Worm (Caenorhabditis elegans) whole organism, dauer: Measurements from ENCODE around the gene Y57E12AR.1.
"Not testable (repeated sequence)": the region's sequence is repeated elsewhere in the genome, so short reads cannot be mapped to it uniquely, and the experiment has no call there.

Experiments
- unc-62 ChIP-seq: sonication (generic microtip); optimal IDR thresholded peaks from 2 replicates; lab custom pipeline; 2017; ENCODE audit warnings: missing biosample characterization, missing genetic modification reagents, missing genetic modification characterization

Gene Y57E12AR.1

ce11 chrV:7078765-7079164 lies 13.6 kb upstream of the Y57E12AR.1 start:
- TF ChIP-seq unc-62 (GFP tag; lab: Kevin White, UChicago), result no peak

ce11 chrV:7076161-7076560 lies 11.0 kb upstream of the Y57E12AR.1 start:
- TF ChIP-seq unc-62 (GFP tag; lab: Kevin White, UChicago), result no peak

DNA sequence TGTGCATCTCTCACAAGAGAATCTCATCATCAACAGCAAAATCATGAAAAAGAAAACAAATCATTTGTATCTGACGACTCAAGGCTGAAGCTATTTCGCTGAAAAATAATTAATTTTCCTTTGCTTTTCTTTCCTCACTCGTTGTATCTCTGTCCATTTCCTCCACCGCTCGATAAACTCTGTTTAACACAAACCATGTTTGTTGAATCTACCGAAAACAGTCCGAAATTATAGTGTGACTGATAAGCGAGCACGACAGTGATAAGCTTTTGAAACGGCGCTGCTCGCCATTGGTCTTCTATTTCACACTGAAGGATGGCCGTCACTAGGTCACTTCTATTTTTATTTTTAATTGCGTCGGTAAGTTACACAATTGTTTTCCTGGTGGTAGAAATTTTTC lies 10.5 kb upstream of the Y57E12AR.1 start, which contains the start of gene npa-1:
npa-1 (plus strand) TSS at position 142 of the 400 bp plus-strand sequence.
- TF ChIP-seq unc-62 (GFP tag; lab: Kevin White, UChicago), result no peak

ce11 chrV:7072309-7072708 lies 7.2 kb upstream of the Y57E12AR.1 start, which contains the start of gene F27B10.1:
F27B10.1 (plus strand) TSS chrV:7072609.
- TF ChIP-seq unc-62 (GFP tag; lab: Kevin White, UChicago), result no peak

DNA sequence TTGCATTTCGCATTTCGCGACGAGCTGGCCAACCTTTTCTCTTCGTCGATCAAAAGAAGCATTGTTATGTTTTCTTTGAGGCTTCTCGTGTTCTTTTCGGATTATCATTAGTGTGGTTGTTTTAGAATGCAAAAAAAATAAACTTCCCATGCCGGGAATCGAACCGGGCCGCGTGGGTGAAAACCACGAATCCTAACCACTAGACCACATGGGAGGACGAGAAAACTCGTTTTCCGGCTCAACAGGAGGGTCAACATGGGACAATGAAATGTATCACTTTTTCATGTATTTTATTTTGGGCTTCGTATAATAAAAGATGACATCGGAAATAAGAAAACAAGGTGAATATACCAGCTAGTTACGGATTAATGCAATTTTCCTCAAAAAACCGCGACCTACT lies 4.5 kb upstream of the Y57E12AR.1 start:
- no peak for TF ChIP-seq unc-62 (GFP tag; lab: Kevin White, UChicago)

ce11 chrV:7068861-7069260 lies 3.7 kb upstream of the Y57E12AR.1 start:
- no peak for TF ChIP-seq unc-62 (GFP tag; lab: Kevin White, UChicago)

ce11 chrV:7062790-7063189 lies 2.3 kb downstream of the Y57E12AR.1 start, which contains the start of gene tmem-258:
tmem-258 (plus strand) TSS chrV:7063174.
- TF ChIP-seq unc-62 (GFP tag; lab: Kevin White, UChicago), result not testable (repeated sequence)

DNA sequence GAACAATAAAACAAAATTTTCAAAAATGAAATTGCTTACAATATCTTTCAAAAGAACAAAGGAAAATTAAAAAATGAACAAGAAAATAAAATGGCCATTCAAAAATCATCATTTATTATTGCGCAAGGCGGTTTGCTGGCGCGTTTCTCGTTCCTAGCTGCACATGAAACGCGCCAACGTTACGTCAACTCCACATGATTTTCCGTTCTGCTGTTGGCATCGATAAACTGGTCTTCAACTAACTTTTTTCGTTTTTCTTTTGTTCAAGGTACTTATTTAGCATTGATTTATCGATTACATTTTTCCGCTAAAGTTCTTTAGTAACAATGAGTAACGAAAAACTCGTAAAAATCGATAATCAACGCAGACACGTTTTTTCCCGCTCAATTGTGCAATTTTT lies 4.7 kb downstream of the Y57E12AR.1 start, which contains the start of the genes Y57E12AL.6 and Y57E12AL.1:
Y57E12AL.6 (minus strand) TSS at position 75 of the 400 bp plus-strand sequence.
Y57E12AL.1 (plus strand) TSS at position 135 of the 400 bp plus-strand sequence.
- TF ChIP-seq unc-62 (GFP tag; lab: Kevin White, UChicago), result no peak

ce11 chrV:7059350-7059749 lies 5.8 kb downstream of the Y57E12AR.1 start, which contains the start of gene mdt-6:
mdt-6 (minus strand) TSS chrV:7059624.
- no peak for TF ChIP-seq unc-62 (GFP tag; lab: Kevin White, UChicago)

DNA sequence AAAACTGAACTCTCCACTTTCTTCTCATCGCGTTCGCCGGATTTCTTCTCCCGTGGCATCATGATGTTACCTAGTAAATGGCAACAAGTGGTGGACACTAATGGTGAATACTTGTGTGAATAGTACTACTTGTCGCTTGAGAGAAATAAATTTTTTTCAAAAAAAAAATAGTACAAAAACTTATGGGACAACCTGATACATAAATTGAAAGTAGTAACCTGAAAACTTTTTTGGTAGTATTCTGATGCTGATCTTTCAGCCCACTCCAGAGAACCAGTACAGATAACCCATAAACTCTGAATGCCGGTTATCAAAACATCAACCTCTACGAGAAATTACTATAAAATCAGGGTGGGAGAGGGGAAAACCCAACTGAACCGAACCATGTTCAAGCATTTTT lies 7.3 kb downstream of the Y57E12AR.1 start, which contains the start of gene Y57E12AL.2:
Y57E12AL.2 (plus strand) TSS at position 301 of the 400 bp plus-strand sequence.
- TF ChIP-seq unc-62 (GFP tag; lab: Kevin White, UChicago), result not testable (repeated sequence)

- no peak for TF ChIP-seq unc-62 (GFP tag; lab: Kevin White, UChicago)
These were observed 10.5 kb downstream of the Y57E12AR.1 start, which contains the start of gene spig-8 for ce11 chrV:7054598-7054997. spig-8 (plus strand) TSS chrV:7054898.

DNA sequence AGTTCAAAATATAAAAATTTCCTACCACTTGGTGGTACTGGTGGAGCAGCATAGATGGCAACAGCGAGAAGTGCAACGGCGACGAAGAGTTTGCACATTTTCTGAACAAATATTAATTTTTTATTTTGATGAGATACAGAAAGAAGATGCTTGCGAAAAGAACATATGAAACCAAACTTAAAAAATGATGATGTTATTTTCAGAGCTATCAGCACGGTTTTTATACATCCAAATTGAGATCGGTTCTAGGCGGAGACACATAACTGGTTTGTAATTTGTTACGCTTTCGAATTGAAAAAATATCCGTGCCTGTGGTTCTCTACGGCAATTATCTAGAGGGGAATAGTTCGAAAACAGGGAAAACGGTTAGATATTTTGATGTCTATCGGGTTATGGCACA lies 12.0 kb downstream of the Y57E12AR.1 start, which contains the start of gene txt-17:
txt-17 (minus strand) TSS at position 101 of the 400 bp plus-strand sequence.
- no peak for TF ChIP-seq unc-62 (GFP tag; lab: Kevin White, UChicago)

- no peak for TF ChIP-seq unc-62 (GFP tag; lab: Kevin White, UChicago)
These were observed 13.9 kb downstream of the Y57E12AR.1 start, which contains the start of the genes tofu-2 and spig-1 for ce11 chrV:7051133-7051765. tofu-2 (minus strand) TSS chrV:7051248. spig-1 (plus strand) TSS chrV:7051715.

DNA sequence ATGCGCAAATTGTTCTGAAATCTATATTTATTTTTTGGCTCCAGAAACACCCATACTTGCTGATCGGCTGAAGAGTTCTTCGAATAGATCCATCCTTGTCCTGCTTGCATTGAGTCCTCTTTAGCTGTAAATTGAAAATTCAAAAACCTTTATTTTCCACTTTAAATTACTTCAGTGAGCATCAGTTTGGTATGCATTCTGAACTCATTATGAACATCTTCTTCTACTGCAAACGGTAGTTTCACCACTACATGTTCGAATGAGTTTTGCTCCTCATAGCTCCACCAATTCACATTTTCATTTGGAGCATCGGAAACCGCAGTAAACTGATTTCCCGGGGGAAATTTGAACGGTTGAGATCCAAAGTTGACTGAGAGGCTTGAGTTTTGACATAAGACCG lies 15.0 kb downstream of the Y57E12AR.1 start:
- no peak for TF ChIP-seq unc-62 (GFP tag; lab: Kevin White, UChicago)

DNA sequence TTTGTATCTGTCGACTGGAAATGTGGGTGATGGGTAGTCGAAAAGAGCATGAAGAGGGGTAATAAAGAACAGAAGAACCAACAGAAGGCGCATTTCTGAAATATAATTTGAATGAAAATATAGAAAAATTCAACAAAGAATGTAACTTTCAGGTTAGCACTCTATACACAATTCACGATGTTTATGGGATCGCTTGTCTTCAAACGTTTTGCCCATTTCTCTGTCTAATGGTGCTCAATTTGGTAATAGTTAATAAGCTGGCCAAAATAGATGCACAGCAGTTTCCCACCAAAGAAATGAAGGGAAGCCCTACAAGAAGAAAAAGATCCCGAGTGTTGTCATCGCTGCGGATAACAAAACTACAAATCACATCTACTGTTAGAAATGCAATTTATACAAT lies 17.6 kb downstream of the Y57E12AR.1 start, which contains the start of gene F20A1.8:
F20A1.8 (minus strand) TSS at position 101 of the 400 bp plus-strand sequence.
- TF ChIP-seq unc-62 (GFP tag; lab: Kevin White, UChicago), result no peak

- TF ChIP-seq unc-62 (GFP tag; lab: Kevin White, UChicago), result no peak
These were observed 19.1 kb downstream of the Y57E12AR.1 start, which contains the start of gene F20A1.2 for ce11 chrV:7046005-7046404. F20A1.2 (plus strand) TSS chrV:7046305.
